Worm (Caenorhabditis elegans) whole organism, young adult: ENCODE measurements around the gene K02E2.6.

ENCODE experiments used
- C17E4.6 ChIP-seq: fragments of 200-800 bp; sonication (Bioruptor generic); IDR thresholded peaks from 2 replicates; pipeline ENCODE4 v1.3.6; 2022; ENCODE audit warnings: missing genetic modification reagents, missing genetic modification characterization, missing compliant biosample characterization
- D2030.7 ChIP-seq: fragments of 200-800 bp; sonication (Bioruptor generic); IDR thresholded peaks from 2 replicates; pipeline ENCODE4 v1.3.6; 2022; ENCODE audit warnings: missing genetic modification reagents, missing genetic modification characterization, missing compliant biosample characterization
- F10E7.11 ChIP-seq: sonication (generic microtip); optimal IDR thresholded peaks from 2 replicates; lab custom pipeline; 2017; ENCODE audit warnings: mild to moderate bottlenecking, missing genetic modification characterization, moderate library complexity, missing compliant biosample characterization
- F52B5.7 ChIP-seq: sonication (generic microtip); optimal IDR thresholded peaks from 2 replicates; lab custom pipeline; 2016; ENCODE audit warnings: mild to moderate bottlenecking, missing genetic modification characterization, missing compliant biosample characterization
- K12H6.12 ChIP-seq: fragments of 200-800 bp; sonication (Bioruptor generic); optimal IDR thresholded peaks from 2 replicates; lab custom pipeline; 2018; ENCODE audit warnings: mild to moderate bottlenecking, missing genetic modification characterization, missing compliant biosample characterization
- T26A5.8 ChIP-seq: sonication (generic microtip); optimal IDR thresholded peaks from 2 replicates; lab custom pipeline; 2016; ENCODE audit warnings: missing genetic modification characterization, missing compliant biosample characterization
- Y56A3A.18 ChIP-seq: fragments of 200-800 bp; sonication (Bioruptor generic); IDR thresholded peaks from 2 replicates; pipeline ENCODE4 v1.3.6; 2022; ENCODE audit warnings: missing genetic modification reagents, missing genetic modification characterization, missing compliant biosample characterization
- Y79H2A.3 ChIP-seq: fragments of 200-800 bp; sonication (Bioruptor generic); conservative IDR thresholded peaks from 2 replicates; pipeline ENCODE4 v1.3.6; 2022; ENCODE audit warnings: missing genetic modification reagents, missing genetic modification characterization, missing compliant biosample characterization
- Y95B8A.8 ChIP-seq: fragments of 200-800 bp; sonication (Bioruptor generic); IDR thresholded peaks from 2 replicates; pipeline ENCODE4 v1.3.6; 2022; ENCODE audit warnings: missing genetic modification reagents, missing genetic modification characterization, missing compliant biosample characterization
- ZK185.1 ChIP-seq: sonication (generic microtip); optimal IDR thresholded peaks from 2 replicates; lab custom pipeline; 2016; ENCODE audit warnings: mild to moderate bottlenecking, missing genetic modification characterization, missing compliant biosample characterization; ENCODE audit not compliant: poor library complexity, severe bottlenecking
- ama-1 ChIP-seq, 3 experiments: fragments of 150-350 bp in 1 of 3; sonication (generic microtip) in 2 of 3; optimal IDR thresholded peaks; 2 replicates each; lab custom pipeline; 2014 to 2018; ENCODE audit warnings: missing biosample characterization in 2 of 3, missing genetic modification characterization in 2 of 3, missing genetic modification reagents in 2 of 3
- aptf-2 ChIP-seq: fragments of 200-800 bp; sonication (Bioruptor generic); conservative IDR thresholded peaks from 2 replicates; pipeline ENCODE4 v1.3.6; 2022; ENCODE audit warnings: missing genetic modification reagents, missing genetic modification characterization, missing compliant biosample characterization
- atf-7 ChIP-seq: sonication (generic microtip); optimal IDR thresholded peaks from 2 replicates; lab custom pipeline; 2017; ENCODE audit warnings: mild to moderate bottlenecking, missing genetic modification characterization, missing compliant biosample characterization
- athp-1 ChIP-seq: sonication (generic microtip); optimal IDR thresholded peaks from 2 replicates; lab custom pipeline; 2017; ENCODE audit warnings: mild to moderate bottlenecking, missing genetic modification characterization, missing compliant biosample characterization
- cebp-1 ChIP-seq, 2 experiments: fragments of 200-800 bp in 1 of 2; sonication (Bioruptor generic) in 1 of 2; sonication (generic microtip) in 1 of 2; IDR thresholded peaks in 1 of 2; optimal IDR thresholded peaks in 1 of 2; 2 replicates each; pipeline versions ENCODE4 v1.3.6 to Lab custom; 2017 to 2022; ENCODE audit warnings: missing compliant biosample characterization in 2 of 2, missing genetic modification characterization in 2 of 2, mild to moderate bottlenecking in 1 of 2, missing genetic modification reagents in 1 of 2, moderate library complexity in 1 of 2
- cebp-2 ChIP-seq: fragments of 200-800 bp; sonication (Bioruptor generic); IDR thresholded peaks from 2 replicates; pipeline ENCODE4 v1.3.6; 2022; ENCODE audit warnings: missing genetic modification characterization, missing compliant biosample characterization
- chd-7 ChIP-seq: sonication (generic microtip); optimal IDR thresholded peaks from 2 replicates; lab custom pipeline; 2016; ENCODE audit warnings: mild to moderate bottlenecking, missing genetic modification characterization, moderate library complexity, missing compliant biosample characterization
- dpl-1 ChIP-seq: fragments of 150-350 bp; optimal IDR thresholded peaks from 2 replicates; lab custom pipeline; 2014; ENCODE audit warnings: missing biosample characterization, missing genetic modification reagents, missing genetic modification characterization
- efl-1 ChIP-seq: fragments of 150-350 bp; optimal IDR thresholded peaks from 2 replicates; lab custom pipeline; 2014; ENCODE audit warnings: missing biosample characterization, missing genetic modification reagents, missing genetic modification characterization
- egl-44 ChIP-seq: fragments of 200-800 bp; sonication (Bioruptor generic); IDR thresholded peaks from 2 replicates; pipeline ENCODE4 v1.3.6; 2022; ENCODE audit warnings: missing genetic modification reagents, missing genetic modification characterization, missing compliant biosample characterization
- egrh-3 ChIP-seq: fragments of 200-800 bp; sonication (Bioruptor generic); IDR thresholded peaks from 2 replicates; pipeline ENCODE4 v1.3.6; 2022; ENCODE audit warnings: missing genetic modification reagents, missing genetic modification characterization, missing compliant biosample characterization
- fkh-3 ChIP-seq: sonication (generic microtip); optimal IDR thresholded peaks from 2 replicates; lab custom pipeline; 2016; ENCODE audit warnings: mild to moderate bottlenecking, missing genetic modification characterization, missing compliant biosample characterization
- hsf-1 ChIP-seq: fragments of 200-800 bp; sonication (Bioruptor generic); IDR thresholded peaks from 2 replicates; pipeline ENCODE4 v1.3.6; 2022; ENCODE audit warnings: missing genetic modification reagents, missing genetic modification characterization, missing compliant biosample characterization
- lag-1 ChIP-seq: fragments of 200-800 bp; sonication (Bioruptor generic); IDR thresholded peaks from 2 replicates; pipeline ENCODE4 v1.3.6; 2022; ENCODE audit warnings: missing genetic modification reagents, missing genetic modification characterization, missing compliant biosample characterization
- let-607 ChIP-seq, 2 experiments: fragments of 200-800 bp in 1 of 2; sonication (Bioruptor generic) in 1 of 2; sonication (generic microtip) in 1 of 2; optimal IDR thresholded peaks; 2 replicates each; lab custom pipeline; 2016 to 2018; ENCODE audit warnings: mild to moderate bottlenecking in 2 of 2, missing compliant biosample characterization in 2 of 2, missing genetic modification characterization in 2 of 2, moderate library complexity in 2 of 2, missing genotype in 1 of 2
- lin-40 ChIP-seq: sonication (generic microtip); optimal IDR thresholded peaks from 2 replicates; lab custom pipeline; 2016; ENCODE audit warnings: missing genetic modification characterization, mild to moderate bottlenecking, missing compliant biosample characterization, missing genotype, missing genetic modification reagents
- lir-1 ChIP-seq: fragments of 200-800 bp; sonication (Bioruptor generic); conservative IDR thresholded peaks from 2 replicates; pipeline ENCODE4 v1.3.6; 2022; ENCODE audit warnings: missing genetic modification reagents, missing genetic modification characterization, missing compliant biosample characterization
- lsl-1 ChIP-seq: fragments of 200-800 bp; sonication (Bioruptor generic); optimal IDR thresholded peaks from 2 replicates; lab custom pipeline; 2018; ENCODE audit warnings: mild to moderate bottlenecking, missing genetic modification characterization, moderate library complexity, missing compliant biosample characterization
- lsy-27 ChIP-seq: sonication (generic microtip); optimal IDR thresholded peaks from 2 replicates; lab custom pipeline; 2017; ENCODE audit warnings: missing genetic modification characterization, mild to moderate bottlenecking, missing compliant biosample characterization, antibody characterized with exemption, missing genotype, borderline replicate concordance; ENCODE audit not compliant: insufficient read depth
- madf-10 ChIP-seq: sonication (generic microtip); optimal IDR thresholded peaks from 2 replicates; lab custom pipeline; 2016; ENCODE audit warnings: mild to moderate bottlenecking, missing genetic modification characterization, missing compliant biosample characterization
- mcd-1 ChIP-seq: fragments of 200-800 bp; sonication (Bioruptor generic); IDR thresholded peaks from 2 replicates; pipeline ENCODE4 v1.3.6; 2022; ENCODE audit warnings: missing genetic modification reagents, missing genetic modification characterization, missing compliant biosample characterization
- mel-28 ChIP-seq: sonication (generic microtip); optimal IDR thresholded peaks from 2 replicates; lab custom pipeline; 2016; ENCODE audit warnings: borderline replicate concordance, mild to moderate bottlenecking, missing genetic modification characterization, missing compliant biosample characterization
- mes-4 ChIP-seq: sonication (generic microtip); optimal IDR thresholded peaks from 2 replicates; lab custom pipeline; 2016; ENCODE audit warnings: missing genotype, missing genetic modification characterization, missing compliant biosample characterization
- nfya-2 ChIP-seq: fragments of 200-800 bp; sonication (Bioruptor generic); IDR thresholded peaks from 2 replicates; pipeline ENCODE4 v1.3.6; 2022; ENCODE audit warnings: missing genetic modification reagents, missing genetic modification characterization, missing compliant biosample characterization
- nfyb-1 ChIP-seq: fragments of 200-800 bp; sonication (Bioruptor generic); IDR thresholded peaks from 2 replicates; pipeline ENCODE4 v1.3.6; 2022; ENCODE audit warnings: missing genetic modification reagents, missing genetic modification characterization, missing compliant biosample characterization
- nhr-120 ChIP-seq: fragments of 200-800 bp; sonication (Bioruptor generic); IDR thresholded peaks from 2 replicates; pipeline ENCODE4 v1.3.6; 2022; ENCODE audit warnings: missing genetic modification characterization, missing compliant biosample characterization
- nhr-27 ChIP-seq: fragments of 200-800 bp; sonication (Bioruptor generic); optimal IDR thresholded peaks from 2 replicates; lab custom pipeline; 2018; ENCODE audit warnings: mild to moderate bottlenecking, missing genetic modification characterization, moderate library complexity, missing compliant biosample characterization
- nhr-80 ChIP-seq: sonication (generic microtip); optimal IDR thresholded peaks from 2 replicates; lab custom pipeline; 2016; ENCODE audit warnings: missing genetic modification characterization, missing compliant biosample characterization
- nhr-90 ChIP-seq: sonication (generic microtip); optimal IDR thresholded peaks from 2 replicates; lab custom pipeline; 2016; ENCODE audit warnings: missing genotype, mild to moderate bottlenecking, missing genetic modification characterization, missing compliant biosample characterization
- snpc-1.1 ChIP-seq: sonication (generic microtip); optimal IDR thresholded peaks from 2 replicates; lab custom pipeline; 2017; ENCODE audit warnings: missing genetic modification characterization, mild to moderate bottlenecking, missing compliant biosample characterization, antibody characterized with exemption, moderate library complexity, missing genotype, missing genetic modification reagents; ENCODE audit not compliant: insufficient read depth
- snpc-3.4 ChIP-seq: sonication (generic microtip); optimal IDR thresholded peaks from 2 replicates; lab custom pipeline; 2017; ENCODE audit warnings: missing genetic modification characterization, mild to moderate bottlenecking, missing compliant biosample characterization, antibody characterized with exemption, moderate library complexity, missing genotype, missing genetic modification reagents
- snpc-4 ChIP-seq, 5 experiments: fragments of 150-350 bp in 1 of 5; sonication (generic microtip) in 4 of 5; optimal IDR thresholded peaks; 2 replicates each; lab custom pipeline; 2014 to 2018; ENCODE audit warnings: missing genetic modification characterization in 5 of 5, missing biosample characterization in 3 of 5, antibody characterized with exemption in 2 of 5, mild to moderate bottlenecking in 2 of 5, missing compliant biosample characterization in 2 of 5, missing genotype in 2 of 5, moderate library complexity in 2 of 5, missing genetic modification reagents in 1 of 5
- tbx-9 ChIP-seq: sonication (generic microtip); optimal IDR thresholded peaks from 2 replicates; lab custom pipeline; 2016; ENCODE audit warnings: borderline replicate concordance, missing genetic modification characterization, inconsistent platforms, missing compliant biosample characterization
- tlf-1 ChIP-seq: fragments of 200-800 bp; sonication (Bioruptor generic); optimal IDR thresholded peaks from 2 replicates; lab custom pipeline; 2018; ENCODE audit warnings: mild to moderate bottlenecking, missing genetic modification characterization, missing compliant biosample characterization
- unc-130 ChIP-seq: sonication (generic microtip); optimal IDR thresholded peaks from 2 replicates; lab custom pipeline; 2016; ENCODE audit warnings: missing genetic modification reagents, missing genetic modification characterization, missing compliant biosample characterization
- zfh-2 ChIP-seq: fragments of 200-800 bp; sonication (Bioruptor generic); conservative IDR thresholded peaks from 2 replicates; pipeline ENCODE4 v1.3.6; 2022; ENCODE audit warnings: missing genetic modification reagents, missing genetic modification characterization, missing compliant biosample characterization
- ztf-6 ChIP-seq: fragments of 200-800 bp; sonication (Bioruptor generic); IDR thresholded peaks from 2 replicates; pipeline ENCODE4 v1.3.6; 2022; ENCODE audit warnings: missing genetic modification reagents, missing genetic modification characterization, missing compliant biosample characterization

K02E2.6 gene

DNA sequence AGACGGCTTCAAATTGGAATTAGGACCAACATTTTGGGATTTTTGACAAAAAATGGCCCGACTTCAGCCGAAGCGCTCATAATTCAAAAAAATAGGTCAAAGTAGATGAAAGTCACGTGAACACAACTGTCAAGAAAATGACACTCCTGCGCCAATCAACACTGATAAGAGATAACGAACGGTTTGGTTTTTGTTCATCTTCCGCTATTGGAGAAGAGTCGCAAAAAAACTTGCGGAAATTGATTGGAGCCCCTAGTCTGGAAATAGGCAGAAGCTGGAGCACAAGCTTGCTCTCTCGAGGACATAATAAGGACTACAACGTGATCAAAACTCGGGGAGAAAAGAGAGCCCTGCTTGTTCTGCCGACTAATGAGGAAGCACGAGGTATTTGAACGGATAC is 31.9 kb downstream of the K02E2.6 start:
- TF ChIP-seq efl-1 (GFP tag; lab: Kevin White, UChicago) (no peak), ama-1 (optimal IDR thresholded peaks at IDR 0.05; lab: Kevin White, UChicago) (peak; percentile 56), ama-1 (GFP tag; optimal IDR thresholded peaks at IDR 0.05; lab: Kevin White, UChicago) (no peak), chd-7 (tag; lab: Kevin White, UChicago) (peak; percentile 48), athp-1 (tag; lab: Kevin White, UChicago) (no peak), nfya-2 (GFP tag; lab: Robert Waterston, UW) (no peak), snpc-3.4 (tag; lab: Kevin White, UChicago) (no peak), nfyb-1 (no peak), mel-28 (tag; lab: Kevin White, UChicago) (no peak), aptf-2 (GFP tag; lab: Robert Waterston, UW) (no peak), cebp-2 (GFP tag; lab: Robert Waterston, UW) (no peak), snpc-4 (GFP tag; optimal IDR thresholded peaks at IDR 0.05; lab: Kevin White, UChicago) (no peak), snpc-4 (tag; optimal IDR thresholded peaks at IDR 0.05; lab: Kevin White, UChicago) (no peak), nhr-120 (GFP tag; lab: Robert Waterston, UW) (no peak), lir-1 (GFP tag; lab: Robert Waterston, UW) (no peak), lsy-27 (no peak), ztf-6 (GFP tag; lab: Robert Waterston, UW) (no peak), mes-4 (no peak), K12H6.12 (tag; lab: Kevin White, UChicago) (no peak), egrh-3 (no peak), Y56A3A.18 (peak; percentile 49; the same call in 1 of the 2 replicates), tlf-1 (GFP tag; lab: Kevin White, UChicago) (peak; percentile 19), lin-40 (tag; lab: Kevin White, UChicago) (peak; percentile 1), cebp-1 (GFP tag; IDR thresholded peaks at IDR 0.05; lab: Robert Waterston, UW) (no peak), cebp-1 (tag; optimal IDR thresholded peaks at IDR 0.05; lab: Kevin White, UChicago) (peak; percentile 34), Y95B8A.8 (GFP tag; lab: Robert Waterston, UW) (no peak), zfh-2 (no peak), D2030.7 (GFP tag; lab: Robert Waterston, UW) (no peak), tbx-9 (tag; lab: Kevin White, UChicago) (no peak), T26A5.8 (tag; lab: Kevin White, UChicago) (no peak), atf-7 (tag; lab: Kevin White, UChicago) (peak; percentile 62), dpl-1 (GFP tag; lab: Kevin White, UChicago) (no peak), nhr-80 (tag; lab: Kevin White, UChicago) (peak; percentile 54), Y79H2A.3 (GFP tag; lab: Robert Waterston, UW) (no peak), unc-130 (no peak), snpc-1.1 (tag; lab: Kevin White, UChicago) (no peak), ZK185.1 (tag; lab: Kevin White, UChicago) (no peak), egl-44 (0 out of 2 replicates have a peak, but pooled peaks have one; percentile 47), F52B5.7 (tag; lab: Kevin White, UChicago) (no peak), let-607 (tag; optimal IDR thresholded peaks at IDR 0.05; lab: Kevin White, UChicago) (peak in 1 of 2 experiments; percentile 11), lag-1 (no peak), nhr-27 (no peak), F10E7.11 (tag; lab: Kevin White, UChicago) (no peak), hsf-1 (GFP tag; lab: Robert Waterston, UW) (no peak), madf-10 (peak; percentile 26), nhr-90 (tag; lab: Kevin White, UChicago) (peak; percentile 16), fkh-3 (tag; lab: Kevin White, UChicago) (no peak), C17E4.6 (GFP tag; lab: Robert Waterston, UW) (no peak), mcd-1 (GFP tag; lab: Robert Waterston, UW) (0 out of 2 replicates have a peak, but pooled peaks have one; percentile 13), lsl-1 (GFP tag; lab: Kevin White, UChicago) (no peak)
